Fruit fly (Drosophila melanogaster) whole organism, embryonic: ENCODE data around the gene Sodq.

Experiments used
- Atf-2 ChIP-seq: fragments of 200-800 bp; sonication (Bioruptor generic); optimal IDR thresholded peaks from 2 replicates; lab custom pipeline; 2016; ENCODE audit warnings: missing biosample characterization, missing genetic modification characterization
- B-H2 ChIP-seq: fragments of 200-800 bp; sonication (Bioruptor generic); optimal IDR thresholded peaks from 2 replicates; lab custom pipeline; 2018; ENCODE audit warnings: missing biosample characterization, mild to moderate bottlenecking, missing genetic modification characterization
- Bdp1 ChIP-seq: fragments of 200-800 bp; sonication (Bioruptor generic); optimal IDR thresholded peaks from 3 replicates; lab custom pipeline; 2016; ENCODE audit warnings: missing biosample characterization, missing genetic modification characterization
- Bgb ChIP-seq: fragments of 200-800 bp; sonication (Bioruptor generic); IDR thresholded peaks from 2 replicates; pipeline ENCODE4 v1.3.6; 2022; ENCODE audit warnings: missing biosample characterization, missing genetic modification characterization; ENCODE audit not compliant: partially characterized antibody
- CG10959 ChIP-seq: fragments of 200-800 bp; sonication (Bioruptor generic); IDR thresholded peaks from 2 replicates; pipeline ENCODE4 v1.3.6; 2022; ENCODE audit warnings: missing biosample characterization, missing genetic modification characterization
- CG11093 ChIP-seq: fragments of 200-800 bp; sonication (Bioruptor generic); IDR thresholded peaks from 3 replicates; pipeline ENCODE4 v1.3.6; 2022; ENCODE audit warnings: missing biosample characterization, missing genetic modification characterization
- CG11247 ChIP-seq: fragments of 200-800 bp; sonication (Bioruptor generic); IDR thresholded peaks from 2 replicates; pipeline ENCODE4 v1.3.6; 2022; ENCODE audit warnings: missing biosample characterization, missing genetic modification characterization
- CG12219 ChIP-seq: fragments of 200-800 bp; sonication (Bioruptor generic); optimal IDR thresholded peaks from 3 replicates; lab custom pipeline; 2018; ENCODE audit warnings: missing biosample characterization, mild to moderate bottlenecking, missing genetic modification characterization
- CG12391 ChIP-seq: fragments of 200-800 bp; sonication (Bioruptor generic); optimal IDR thresholded peaks from 3 replicates; lab custom pipeline; 2018; ENCODE audit warnings: missing biosample characterization, mild to moderate bottlenecking, missing genetic modification characterization, moderate library complexity
- CG12659 ChIP-seq: fragments of 200-800 bp; sonication (Bioruptor generic); optimal IDR thresholded peaks from 3 replicates; lab custom pipeline; 2017; ENCODE audit warnings: mild to moderate bottlenecking, missing biosample characterization, missing genetic modification reagents, missing genetic modification characterization
- CG13424 ChIP-seq: fragments of 200-800 bp; sonication (Bioruptor generic); optimal IDR thresholded peaks from 2 replicates; lab custom pipeline; 2019; ENCODE audit warnings: missing biosample characterization, mild to moderate bottlenecking, missing genetic modification characterization, moderate library complexity
- CG14441 ChIP-seq: fragments of 200-800 bp; sonication (Bioruptor generic); IDR thresholded peaks from 2 replicates; pipeline ENCODE4 v1.3.6; 2022; ENCODE audit warnings: missing biosample characterization, missing genetic modification characterization
- CG1529 ChIP-seq: fragments of 200-800 bp; sonication (Bioruptor generic); optimal IDR thresholded peaks from 3 replicates; lab custom pipeline; 2018; ENCODE audit warnings: missing biosample characterization, missing genetic modification characterization
- CG17612 ChIP-seq: fragments of 200-800 bp; sonication (Bioruptor generic); IDR thresholded peaks from 2 replicates; pipeline ENCODE4 v1.3.6; 2022; ENCODE audit warnings: missing biosample characterization, missing genetic modification characterization
- CG2120 ChIP-seq: fragments of 200-800 bp; sonication (Bioruptor generic); optimal IDR thresholded peaks from 3 replicates; lab custom pipeline; 2016; ENCODE audit warnings: missing biosample characterization, missing genetic modification characterization
- CG3065 ChIP-seq: fragments of 200-800 bp; sonication (Bioruptor generic); optimal IDR thresholded peaks from 2 replicates; lab custom pipeline; 2016; ENCODE audit warnings: missing biosample characterization, missing genetic modification characterization
- CG31224 ChIP-seq: fragments of 200-800 bp; sonication (Bioruptor generic); IDR thresholded peaks from 2 replicates; pipeline ENCODE4 v1.3.6; 2022; ENCODE audit warnings: missing biosample characterization, missing genetic modification characterization
- CG5953 ChIP-seq: fragments of 200-800 bp; sonication (Bioruptor generic); IDR thresholded peaks from 2 replicates; pipeline ENCODE4 v1.3.6; 2022; ENCODE audit warnings: missing biosample characterization, missing genetic modification characterization
- CG6272 ChIP-seq: fragments of 200-800 bp; sonication (Bioruptor generic); IDR thresholded peaks from 2 replicates; pipeline ENCODE4 v1.3.6; 2022; ENCODE audit warnings: missing biosample characterization, missing genetic modification characterization
- CG7271 ChIP-seq: fragments of 200-800 bp; sonication (Bioruptor generic); optimal IDR thresholded peaks from 2 replicates; lab custom pipeline; 2018; ENCODE audit warnings: missing biosample characterization, mild to moderate bottlenecking, missing genetic modification characterization, moderate library complexity
- CG9817 ChIP-seq: fragments of 200-800 bp; sonication (Bioruptor generic); optimal IDR thresholded peaks from 2 replicates; lab custom pipeline; 2018; ENCODE audit warnings: missing biosample characterization, mild to moderate bottlenecking, missing genetic modification characterization, moderate library complexity
- Dip3 ChIP-seq: fragments of 200-800 bp; sonication (Bioruptor generic); optimal IDR thresholded peaks from 3 replicates; lab custom pipeline; 2016; ENCODE audit warnings: missing biosample characterization, missing genetic modification characterization
- ERR ChIP-seq: fragments of 200-800 bp; sonication (Bioruptor generic); optimal IDR thresholded peaks from 2 replicates; lab custom pipeline; 2016; ENCODE audit warnings: missing biosample characterization, missing genetic modification characterization
- Ets97D ChIP-seq: fragments of 200-800 bp; sonication (Bioruptor generic); optimal IDR thresholded peaks from 3 replicates; lab custom pipeline; 2016; ENCODE audit warnings: missing biosample characterization, missing genetic modification characterization
- GATAe ChIP-seq: fragments of 200-800 bp; sonication (Bioruptor generic); conservative IDR thresholded peaks from 2 replicates; pipeline ENCODE4 v1.3.6; 2022; ENCODE audit warnings: missing biosample characterization, missing genetic modification characterization
- HLHmδ ChIP-seq: fragments of 200-800 bp; sonication (Bioruptor generic); optimal IDR thresholded peaks from 2 replicates; lab custom pipeline; 2018; ENCODE audit warnings: missing biosample characterization, mild to moderate bottlenecking, missing genetic modification characterization, moderate library complexity
- Hmx ChIP-seq: fragments of 200-800 bp; sonication (Bioruptor generic); optimal IDR thresholded peaks from 2 replicates; lab custom pipeline; 2016; ENCODE audit warnings: missing biosample characterization, missing genetic modification characterization
- Lhr ChIP-seq: fragments of 200-800 bp; sonication (Bioruptor generic); optimal IDR thresholded peaks from 3 replicates; lab custom pipeline; 2017; ENCODE audit warnings: mild to moderate bottlenecking, missing biosample characterization, missing genetic modification reagents, missing genetic modification characterization
- MTF-1 ChIP-seq: fragments of 200-800 bp; sonication (Bioruptor generic); optimal IDR thresholded peaks from 2 replicates; lab custom pipeline; 2018; ENCODE audit warnings: missing biosample characterization, mild to moderate bottlenecking, missing genetic modification characterization, borderline replicate concordance
- Meics ChIP-seq: fragments of 200-800 bp; sonication (Bioruptor generic); optimal IDR thresholded peaks from 2 replicates; lab custom pipeline; 2017; ENCODE audit warnings: missing biosample characterization, mild to moderate bottlenecking, missing genetic modification characterization
- Neu2 ChIP-seq: fragments of 200-800 bp; sonication (Bioruptor generic); optimal IDR thresholded peaks from 3 replicates; lab custom pipeline; 2016; ENCODE audit warnings: missing biosample characterization, missing genetic modification characterization, borderline replicate concordance
- Poxn ChIP-seq: fragments of 200-800 bp; sonication (Bioruptor generic); IDR thresholded peaks from 2 replicates; pipeline ENCODE4 v1.3.6; 2022; ENCODE audit warnings: missing biosample characterization, missing genetic modification characterization
- Taf1 ChIP-seq: fragments of 200-800 bp; sonication (Bioruptor generic); IDR thresholded peaks from 2 replicates; pipeline ENCODE4 v1.3.6; 2022; ENCODE audit warnings: missing biosample characterization, missing genetic modification characterization
- Tbp ChIP-seq: fragments of >200 bp; optimal IDR thresholded peaks from 2 replicates; lab custom pipeline; 2018; ENCODE audit warnings: missing biosample characterization, missing genetic modification characterization
- aop ChIP-seq: fragments of 200-800 bp; sonication (Bioruptor generic); IDR thresholded peaks from 2 replicates; pipeline ENCODE4 v1.3.6; 2022; ENCODE audit warnings: missing biosample characterization, missing genetic modification characterization
- ara ChIP-seq: fragments of 200-800 bp; sonication (Bioruptor generic); IDR thresholded peaks from 2 replicates; pipeline ENCODE4 v1.3.6; 2022; ENCODE audit warnings: missing biosample characterization, missing genetic modification characterization
- ato ChIP-seq: fragments of 200-800 bp; sonication (Bioruptor generic); IDR thresholded peaks from 2 replicates; pipeline ENCODE4 v1.3.6; 2022; ENCODE audit warnings: missing biosample characterization, missing genetic modification characterization; ENCODE audit not compliant: partially characterized antibody
- az2 ChIP-seq: fragments of 200-800 bp; sonication (Bioruptor generic); optimal IDR thresholded peaks from 3 replicates; lab custom pipeline; 2016; ENCODE audit warnings: missing biosample characterization, missing genetic modification characterization
- bcd ChIP-seq: fragments of 200-800 bp; sonication (Bioruptor generic); optimal IDR thresholded peaks from 2 replicates; lab custom pipeline; 2017; ENCODE audit warnings: missing biosample characterization, mild to moderate bottlenecking, missing genetic modification characterization
- br ChIP-seq: fragments of >200 bp; optimal IDR thresholded peaks from 2 replicates; lab custom pipeline; 2017
- h ChIP-seq: fragments of >200 bp; optimal IDR thresholded peaks from 2 replicates; lab custom pipeline; 2017
- hbn ChIP-seq: fragments of 200-800 bp; sonication (Bioruptor generic); IDR thresholded peaks from 2 replicates; pipeline ENCODE4 v1.3.6; 2022; ENCODE audit warnings: missing biosample characterization, missing genetic modification characterization; ENCODE audit not compliant: partially characterized antibody
- inv ChIP-seq: fragments of 200-800 bp; sonication (Bioruptor generic); IDR thresholded peaks from 2 replicates; pipeline ENCODE4 v1.3.6; 2022; ENCODE audit warnings: missing biosample characterization, missing genetic modification characterization; ENCODE audit not compliant: partially characterized antibody
- knrl ChIP-seq: fragments of 200-800 bp; sonication (Bioruptor generic); IDR thresholded peaks from 3 replicates; pipeline ENCODE4 v1.3.6; 2022; ENCODE audit warnings: missing biosample characterization, missing genetic modification characterization; ENCODE audit not compliant: partially characterized antibody
- pan ChIP-seq, 4 experiments: fragments of >200 bp in 3 of 4; fragments of 200-800 bp in 1 of 4; sonication (Bioruptor generic) in 1 of 4; optimal IDR thresholded peaks in 3 of 4; IDR thresholded peaks in 1 of 4; 2 replicates each; pipeline versions ENCODE4 v1.3.6 to Lab custom; 2017 to 2022; ENCODE audit warnings: missing biosample characterization in 2 of 4, missing genetic modification characterization in 2 of 4, mixed read lengths in 1 of 4
- sim ChIP-seq: fragments of 200-800 bp; sonication (Bioruptor generic); IDR thresholded peaks from 2 replicates; pipeline ENCODE4 v1.3.6; 2022; ENCODE audit warnings: missing biosample characterization, missing genetic modification characterization
- tgo ChIP-seq: fragments of 200-800 bp; sonication (Bioruptor generic); IDR thresholded peaks from 3 replicates; pipeline ENCODE4 v1.3.6; 2022; ENCODE audit warnings: missing biosample characterization, missing genetic modification characterization
- trh ChIP-seq: fragments of 200-800 bp; sonication (Bioruptor generic); optimal IDR thresholded peaks from 2 replicates; lab custom pipeline; 2016; ENCODE audit warnings: missing biosample characterization, missing genetic modification characterization
- vvl ChIP-seq: fragments of 200-800 bp; sonication (Bioruptor generic); IDR thresholded peaks from 2 replicates; pipeline ENCODE4 v1.3.6; 2022; ENCODE audit warnings: missing biosample characterization, missing genetic modification characterization
- wor ChIP-seq: fragments of 200-800 bp; sonication (Bioruptor generic); IDR thresholded peaks from 2 replicates; pipeline ENCODE4 v1.3.6; 2022; ENCODE audit warnings: missing biosample characterization, missing genetic modification characterization

Gene Sodq

dm6 chr3R:25880971-25881809 lies 14.4 kb upstream of the Sodq start, which contains the start of gene Tsp96F (continued):
- TF ChIP-seq MTF-1 (GFP tag; lab: Kevin White, UChicago) (peak; percentile 42), tgo (no peak), aop (GFP tag; lab: Robert Waterston, UW) (no peak), CG5953 (no peak), az2 (GFP tag; lab: Kevin White, UChicago) (no peak), Neu2 (GFP tag; lab: Kevin White, UChicago) (no peak), CG14441 (GFP tag; lab: Robert Waterston, UW) (no peak), inv (peak; percentile 44; the same call in 1 of the 2 replicates), CG12219 (GFP tag; lab: Kevin White, UChicago) (peak; percentile 6), hbn (GFP tag; lab: Robert Waterston, UW) (peak; percentile 30; the same call in 1 of the 2 replicates), bcd (GFP tag; lab: Kevin White, UChicago) (peak; percentile 6), Bdp1 (no peak), Taf1 (GFP tag; lab: Robert Waterston, UW) (no peak), CG12659 (GFP tag; lab: Kevin White, UChicago) (peak; percentile 52), pan (optimal IDR thresholded peaks at IDR 0.05; lab: Kevin White, UChicago) (no peak), pan (GFP tag; optimal IDR thresholded peaks at IDR 0.05 in 1 of 2, IDR thresholded peaks at IDR 0.05 in 1 of 2) (no peak), CG7271 (peak; percentile 31), ato (GFP tag; lab: Robert Waterston, UW) (peak; percentile 13; the same call in 1 of the 2 replicates), br (lab: Kevin White, UChicago) (no peak), wor (GFP tag; lab: Robert Waterston, UW) (no peak), CG12391 (tag; lab: Kevin White, UChicago) (no peak), sim (GFP tag; lab: Robert Waterston, UW) (no peak), Poxn (GFP tag; lab: Robert Waterston, UW) (no peak), CG11093 (GFP tag; lab: Robert Waterston, UW) (no peak), Dip3 (GFP tag; lab: Kevin White, UChicago) (no peak), ara (no peak), CG11247 (no peak), vvl (peak; percentile 30; the same call in 1 of the 2 replicates), GATAe (GFP tag; lab: Robert Waterston, UW) (no peak), HLHmδ (GFP tag; lab: Kevin White, UChicago) (peak; percentile 13), CG6272 (no peak), h (lab: Kevin White, UChicago) (no peak), Meics (no peak), CG3065 (GFP tag; lab: Kevin White, UChicago) (no peak), Hmx (GFP tag; lab: Kevin White, UChicago) (no peak), CG1529 (no peak), Atf-2 (GFP tag; lab: Kevin White, UChicago) (no peak), B-H2 (GFP tag; lab: Kevin White, UChicago) (no peak), CG13424 (tag; lab: Kevin White, UChicago) (no peak), CG2120 (GFP tag; lab: Kevin White, UChicago) (no peak), Bgb (GFP tag; lab: Robert Waterston, UW) (peak; percentile 71), CG10959 (no peak), CG17612 (GFP tag; lab: Robert Waterston, UW) (no peak), ERR (no peak), Tbp (GFP tag; lab: Kevin White, UChicago) (no peak), CG9817 (no peak), Lhr (GFP tag; lab: Kevin White, UChicago) (peak; percentile 82), knrl (no peak; the same call in 1 of the 3 replicates), trh (no peak), Ets97D (GFP tag; lab: Kevin White, UChicago) (peak; percentile 74), CG31224 (GFP tag; lab: Robert Waterston, UW) (no peak)
